Fruit fly (Drosophila melanogaster) S2 (cell line): ENCODE results near the gene CG31855.

Experiments
- CG8478 ChIP-seq: fragments of >200 bp; optimal IDR thresholded peaks from 2 replicates; lab custom pipeline; 2018
- CTCF ChIP-seq, 2 experiments: fragments of >200 bp; optimal IDR thresholded peaks; 2 replicates each; lab custom pipeline; 2018

dm6 chr2L:13411566-13411965 lies 42.6 kb downstream of the CG31855 start, which contains the start of gene Vm34Ca:
- TF ChIP-seq CG8478: no peak
- no peak for TF ChIP-seq CTCF (optimal IDR thresholded peaks at IDR 0.05; lab: Kevin White, UChicago)
